Worm (Caenorhabditis elegans) whole organism, L1 larva: ENCODE results near the gene T05H4.15.

Experiments used
- C34B4.2 ChIP-seq: sonication (generic microtip); optimal IDR thresholded peaks from 2 replicates; lab custom pipeline; 2017; ENCODE audit warnings: mild to moderate bottlenecking, missing genetic modification characterization, missing compliant biosample characterization
- Y116A8C.19 ChIP-seq: sonication (generic microtip); optimal IDR thresholded peaks from 2 replicates; lab custom pipeline; 2016; ENCODE audit warnings: missing compliant biosample characterization, missing genetic modification characterization, borderline replicate concordance
- aha-1 ChIP-seq: fragments of 150-350 bp; optimal IDR thresholded peaks from 2 replicates; lab custom pipeline; 2014; ENCODE audit warnings: missing biosample characterization, missing genetic modification characterization
- alr-1 ChIP-seq: fragments of 200-800 bp; sonication (Bioruptor generic); optimal IDR thresholded peaks from 2 replicates; lab custom pipeline; 2018; ENCODE audit warnings: borderline replicate concordance, mild to moderate bottlenecking, missing genetic modification characterization, missing compliant biosample characterization
- aly-2 ChIP-seq: fragments of 150-350 bp; optimal IDR thresholded peaks from 2 replicates; lab custom pipeline; 2014; ENCODE audit warnings: missing biosample characterization, missing genetic modification characterization
- blmp-1 ChIP-seq: fragments of 150-350 bp; optimal IDR thresholded peaks from 2 replicates; lab custom pipeline; 2014; ENCODE audit warnings: missing biosample characterization, missing genetic modification characterization
- ceh-8 ChIP-seq: fragments of 200-800 bp; sonication (Bioruptor generic); optimal IDR thresholded peaks from 2 replicates; lab custom pipeline; 2018; ENCODE audit warnings: mild to moderate bottlenecking, missing genetic modification characterization, moderate library complexity, missing compliant biosample characterization
- ceh-88 ChIP-seq: fragments of 200-800 bp; sonication (Bioruptor generic); IDR thresholded peaks from 2 replicates; pipeline ENCODE4 v1.3.6; 2022; ENCODE audit warnings: missing genetic modification characterization, missing compliant biosample characterization
- ces-1 ChIP-seq: fragments of 150-350 bp; optimal IDR thresholded peaks from 2 replicates; lab custom pipeline; 2014; ENCODE audit warnings: missing biosample characterization, missing genetic modification reagents, missing genetic modification characterization
- dsc-1 ChIP-seq: sonication (generic microtip); optimal IDR thresholded peaks from 2 replicates; lab custom pipeline; 2016; ENCODE audit warnings: mild to moderate bottlenecking, missing genetic modification characterization, missing compliant biosample characterization
- egl-13 ChIP-seq: sonication (generic microtip); optimal IDR thresholded peaks from 2 replicates; lab custom pipeline; 2016; ENCODE audit warnings: missing genotype, missing genetic modification reagents, missing genetic modification characterization, missing compliant biosample characterization
- elt-2 ChIP-seq: sonication (generic microtip); optimal IDR thresholded peaks from 2 replicates; lab custom pipeline; 2016; ENCODE audit warnings: missing genetic modification characterization, mild to moderate bottlenecking, inconsistent platforms, missing compliant biosample characterization, missing genetic modification reagents
- elt-3 ChIP-seq, 6 experiments: fragments of 150-350 bp in 1 of 6; sonication (generic microtip); optimal IDR thresholded peaks; 2 replicates each; lab custom pipeline; 2017 to 2018; ENCODE audit warnings: missing biosample characterization in 6 of 6, missing genetic modification characterization in 6 of 6, inconsistent platforms in 1 of 6
- fkh-10 ChIP-seq: sonication (generic microtip); optimal IDR thresholded peaks from 2 replicates; lab custom pipeline; 2017; ENCODE audit warnings: missing biosample characterization, missing genetic modification reagents, missing genetic modification characterization
- fkh-8 ChIP-seq: sonication (generic microtip); optimal IDR thresholded peaks from 2 replicates; lab custom pipeline; 2016; ENCODE audit warnings: mild to moderate bottlenecking, missing genetic modification characterization, missing compliant biosample characterization
- grh-1 ChIP-seq: fragments of 200-800 bp; sonication (Bioruptor generic); IDR thresholded peaks from 2 replicates; pipeline ENCODE4 v1.3.6; 2022; ENCODE audit warnings: missing genetic modification reagents, missing genetic modification characterization, missing compliant biosample characterization
- hlh-4 ChIP-seq: sonication (generic microtip); optimal IDR thresholded peaks from 2 replicates; lab custom pipeline; 2016; ENCODE audit warnings: mild to moderate bottlenecking, missing genetic modification characterization, missing compliant biosample characterization
- isw-1 ChIP-seq: fragments of 200-800 bp; sonication (Bioruptor generic); IDR thresholded peaks from 2 replicates; pipeline ENCODE4 v1.3.6; 2022; ENCODE audit warnings: missing genetic modification characterization, missing compliant biosample characterization
- jun-1 ChIP-seq: fragments of 150-350 bp; optimal IDR thresholded peaks from 2 replicates; lab custom pipeline; 2014; ENCODE audit warnings: missing biosample characterization, missing genetic modification reagents, missing genetic modification characterization
- lin-35 ChIP-seq, 2 experiments: fragments of 150-350 bp; optimal IDR thresholded peaks; 2 replicates each; lab custom pipeline; 2014; ENCODE audit warnings: missing biosample characterization in 2 of 2, missing genetic modification characterization in 2 of 2, missing genetic modification reagents in 2 of 2
- lin-39 ChIP-seq: fragments of 150-350 bp; optimal IDR thresholded peaks from 2 replicates; lab custom pipeline; 2014; ENCODE audit warnings: missing biosample characterization, missing genetic modification reagents, missing genetic modification characterization
- lir-3 ChIP-seq: sonication (generic microtip); optimal IDR thresholded peaks from 2 replicates; lab custom pipeline; 2016; ENCODE audit warnings: mild to moderate bottlenecking, missing genetic modification characterization, moderate library complexity, missing compliant biosample characterization; ENCODE audit not compliant: poor library complexity
- lsy-2 ChIP-seq, 2 experiments: fragments of 150-350 bp; optimal IDR thresholded peaks; 2 replicates each; lab custom pipeline; 2014; ENCODE audit warnings: missing biosample characterization in 2 of 2, missing genetic modification characterization in 2 of 2
- mdl-1 ChIP-seq, 2 experiments: fragments of 150-350 bp; optimal IDR thresholded peaks; 2 replicates each; lab custom pipeline; 2014 to 2017; ENCODE audit warnings: missing biosample characterization in 2 of 2, missing genetic modification characterization in 2 of 2, inconsistent platforms in 1 of 2
- mef-2 ChIP-seq: fragments of 150-350 bp; optimal IDR thresholded peaks from 2 replicates; lab custom pipeline; 2014; ENCODE audit warnings: missing biosample characterization, missing genetic modification characterization
- nhr-12 ChIP-seq: sonication (generic microtip); optimal IDR thresholded peaks from 2 replicates; lab custom pipeline; 2017; ENCODE audit warnings: missing biosample characterization, missing genetic modification characterization
- nhr-20 ChIP-seq: sonication (generic microtip); optimal IDR thresholded peaks from 2 replicates; lab custom pipeline; 2016; ENCODE audit warnings: mild to moderate bottlenecking, missing genetic modification characterization, missing compliant biosample characterization
- nhr-237 ChIP-seq: fragments of 150-350 bp; optimal IDR thresholded peaks from 2 replicates; lab custom pipeline; 2014; ENCODE audit warnings: missing biosample characterization, missing genetic modification characterization
- nhr-47 ChIP-seq: sonication (generic microtip); optimal IDR thresholded peaks from 2 replicates; lab custom pipeline; 2016; ENCODE audit warnings: mild to moderate bottlenecking, missing genetic modification characterization, moderate library complexity, missing compliant biosample characterization
- nhr-71 ChIP-seq: sonication (generic microtip); optimal IDR thresholded peaks from 2 replicates; lab custom pipeline; 2016; ENCODE audit warnings: mild to moderate bottlenecking, missing genetic modification characterization, moderate library complexity, missing compliant biosample characterization
- nhr-77 ChIP-seq: fragments of 150-350 bp; optimal IDR thresholded peaks from 2 replicates; lab custom pipeline; 2014; ENCODE audit warnings: missing biosample characterization, missing genetic modification characterization
- pqm-1 ChIP-seq: sonication (generic microtip); optimal IDR thresholded peaks from 3 replicates; lab custom pipeline; 2017; ENCODE audit warnings: missing biosample characterization, missing genetic modification characterization
- snpc-4 ChIP-seq: fragments of 150-350 bp; optimal IDR thresholded peaks from 2 replicates; lab custom pipeline; 2014; ENCODE audit warnings: missing biosample characterization, missing genetic modification characterization
- tbx-2 ChIP-seq: sonication (generic microtip); optimal IDR thresholded peaks from 2 replicates; lab custom pipeline; 2016; ENCODE audit warnings: missing genetic modification characterization, missing compliant biosample characterization
- unc-62 ChIP-seq: fragments of 150-350 bp; optimal IDR thresholded peaks from 2 replicates; lab custom pipeline; 2014; ENCODE audit warnings: missing biosample characterization, missing genetic modification reagents, missing genetic modification characterization
- unc-98 ChIP-seq: fragments of 200-800 bp; sonication (Bioruptor generic); IDR thresholded peaks from 2 replicates; pipeline ENCODE4 v1.3.6; 2022; ENCODE audit warnings: missing genetic modification characterization, missing compliant biosample characterization
- vab-15 ChIP-seq: sonication (generic microtip); optimal IDR thresholded peaks from 2 replicates; lab custom pipeline; 2017; ENCODE audit warnings: missing genotype, mild to moderate bottlenecking, missing genetic modification characterization, missing compliant biosample characterization
- xbp-1 ChIP-seq: sonication (generic microtip); optimal IDR thresholded peaks from 2 replicates; lab custom pipeline; 2016; ENCODE audit warnings: missing genetic modification characterization, missing compliant biosample characterization
- zag-1 ChIP-seq: fragments of 150-350 bp; optimal IDR thresholded peaks from 2 replicates; lab custom pipeline; 2014; ENCODE audit warnings: missing biosample characterization, missing genetic modification characterization
- ztf-11 ChIP-seq, 2 experiments: sonication (generic microtip); optimal IDR thresholded peaks; 2 replicates each; lab custom pipeline; 2016 to 2017; ENCODE audit warnings: missing genetic modification characterization in 2 of 2, missing biosample characterization in 1 of 2, missing compliant biosample characterization in 1 of 2

The T05H4.15 gene

ce11 chrV:6441613-6442012 is at the start of gene T05H4.15:
T05H4.15 (minus strand) TSS chrV:6441713.
- TF ChIP-seq hlh-4 (tag; lab: Kevin White, UChicago) (no peak), nhr-237 (tag; lab: Kevin White, UChicago) (no peak), elt-3 (tag; optimal IDR thresholded peaks at IDR 0.05; lab: Kevin White, UChicago) (no peak), isw-1 (GFP tag; lab: Robert Waterston, UW) (no peak), mdl-1 (tag; optimal IDR thresholded peaks at IDR 0.05; lab: Kevin White, UChicago) (no peak), unc-98 (no peak), egl-13 (tag; lab: Kevin White, UChicago) (no peak), grh-1 (no peak), tbx-2 (tag; lab: Kevin White, UChicago) (no peak), aha-1 (no peak), nhr-77 (tag; lab: Kevin White, UChicago) (no peak), snpc-4 (tag; lab: Kevin White, UChicago) (no peak), fkh-10 (GFP tag; lab: Kevin White, UChicago) (no peak)

- TF ChIP-seq nhr-71 (no peak), vab-15 (tag; lab: Kevin White, UChicago) (no peak), lin-35 (GFP tag; optimal IDR thresholded peaks at IDR 0.05; lab: Kevin White, UChicago) (peak in 1 of 2 experiments; percentile 47), alr-1 (tag; lab: Kevin White, UChicago) (no peak), pqm-1 (tag; lab: Kevin White, UChicago) (peak; percentile 81), nhr-47 (tag; lab: Kevin White, UChicago) (no peak), elt-2 (tag; lab: Kevin White, UChicago) (peak; percentile 87), Y116A8C.19 (tag; lab: Kevin White, UChicago) (no peak), nhr-20 (peak; percentile 5), ceh-8 (GFP tag; lab: Kevin White, UChicago) (no peak), grh-1 (no peak), ztf-11 (tag; optimal IDR thresholded peaks at IDR 0.05; lab: Kevin White, UChicago) (no peak), lin-39 (tag; lab: Kevin White, UChicago) (no peak), ces-1 (no peak), fkh-8 (tag; lab: Kevin White, UChicago) (no peak), aly-2 (tag; lab: Kevin White, UChicago) (no peak), xbp-1 (no peak), jun-1 (tag; lab: Kevin White, UChicago) (peak; percentile 39), isw-1 (GFP tag; lab: Robert Waterston, UW) (no peak), dsc-1 (tag; lab: Kevin White, UChicago) (no peak), mdl-1 (tag; optimal IDR thresholded peaks at IDR 0.05; lab: Kevin White, UChicago) (no peak), lir-3 (tag; lab: Kevin White, UChicago) (no peak), blmp-1 (tag; lab: Kevin White, UChicago) (no peak), lsy-2 (tag; optimal IDR thresholded peaks at IDR 0.05; lab: Kevin White, UChicago) (no peak), C34B4.2 (tag; lab: Kevin White, UChicago) (no peak), nhr-12 (tag; lab: Kevin White, UChicago) (no peak)
These were observed 47.3 kb upstream of the T05H4.15 start, which contains the start of gene lec-10 for ce11 chrV:6488849-6489248. lec-10 (minus strand) TSS chrV:6489120.

- TF ChIP-seq elt-2 (tag; lab: Kevin White, UChicago) (peak; percentile 46), ceh-88 (no peak)
- TF ChIP-seq, all 84 proteins: peak for 1
These were observed 46.4 kb upstream of the T05H4.15 start for ce11 chrV:6487878-6488277.

ce11 chrV:6485109-6485508 is 43.6 kb upstream of the T05H4.15 start:
- TF ChIP-seq unc-62 (GFP tag; lab: Kevin White, UChicago) (no peak), snpc-4 (tag; lab: Kevin White, UChicago) (no peak), ceh-88 (no peak), zag-1 (no peak), mef-2 (no peak), alr-1 (tag; lab: Kevin White, UChicago) (no peak), ztf-11 (tag; optimal IDR thresholded peaks at IDR 0.05; lab: Kevin White, UChicago) (no peak), lin-35 (GFP tag; optimal IDR thresholded peaks at IDR 0.05; lab: Kevin White, UChicago) (no peak)
